Worm (Caenorhabditis elegans) whole organism, L1 larva: Measurements from ENCODE around the gene unc-105.

Source experiments
- F16B12.6 ChIP-seq: fragments of 150-350 bp; optimal IDR thresholded peaks from 2 replicates; lab custom pipeline; 2014; ENCODE audit warnings: missing biosample characterization, missing genetic modification characterization
- alr-1 ChIP-seq: fragments of 200-800 bp; sonication (Bioruptor generic); optimal IDR thresholded peaks from 2 replicates; lab custom pipeline; 2018; ENCODE audit warnings: borderline replicate concordance, mild to moderate bottlenecking, missing genetic modification characterization, missing compliant biosample characterization
- aly-2 ChIP-seq: fragments of 150-350 bp; optimal IDR thresholded peaks from 2 replicates; lab custom pipeline; 2014; ENCODE audit warnings: missing biosample characterization, missing genetic modification characterization
- ceh-82 ChIP-seq, 3 experiments: fragments of 150-350 bp in 1 of 3; sonication (generic microtip) in 2 of 3; optimal IDR thresholded peaks; 2 replicates each; lab custom pipeline; 2014 to 2017; ENCODE audit warnings: missing biosample characterization in 3 of 3, missing genetic modification characterization in 3 of 3
- elt-3 ChIP-seq, 6 experiments: fragments of 150-350 bp in 1 of 6; sonication (generic microtip); optimal IDR thresholded peaks; 2 replicates each; lab custom pipeline; 2017 to 2018; ENCODE audit warnings: missing biosample characterization in 6 of 6, missing genetic modification characterization in 6 of 6, inconsistent platforms in 1 of 6
- fkh-10 ChIP-seq: sonication (generic microtip); optimal IDR thresholded peaks from 2 replicates; lab custom pipeline; 2017; ENCODE audit warnings: missing biosample characterization, missing genetic modification reagents, missing genetic modification characterization
- fkh-8 ChIP-seq: sonication (generic microtip); optimal IDR thresholded peaks from 2 replicates; lab custom pipeline; 2016; ENCODE audit warnings: mild to moderate bottlenecking, missing genetic modification characterization, missing compliant biosample characterization
- fos-1 ChIP-seq: fragments of 150-350 bp; optimal IDR thresholded peaks from 2 replicates; lab custom pipeline; 2014; ENCODE audit warnings: missing biosample characterization, missing genetic modification characterization
- grh-1 ChIP-seq: fragments of 200-800 bp; sonication (Bioruptor generic); IDR thresholded peaks from 2 replicates; pipeline ENCODE4 v1.3.6; 2022; ENCODE audit warnings: missing genetic modification reagents, missing genetic modification characterization, missing compliant biosample characterization
- lin-14 ChIP-seq: fragments of 200-800 bp; sonication (Bioruptor generic); optimal IDR thresholded peaks from 2 replicates; lab custom pipeline; 2018; ENCODE audit warnings: mild to moderate bottlenecking, missing genetic modification characterization, moderate library complexity, missing compliant biosample characterization
- mep-1 ChIP-seq: fragments of 150-350 bp; optimal IDR thresholded peaks from 2 replicates; lab custom pipeline; 2014; ENCODE audit warnings: missing biosample characterization, missing genetic modification characterization
- nhr-76 ChIP-seq: sonication (generic microtip); optimal IDR thresholded peaks from 2 replicates; lab custom pipeline; 2017; ENCODE audit warnings: missing biosample characterization, missing genetic modification characterization
- nhr-85 ChIP-seq: sonication (generic microtip); peaks from one replicate; lab custom pipeline; 2016; ENCODE audit warnings: missing genetic modification characterization, inconsistent platforms, missing compliant biosample characterization
- unc-130 ChIP-seq: fragments of 150-350 bp; optimal IDR thresholded peaks from 2 replicates; lab custom pipeline; 2017; ENCODE audit warnings: missing biosample characterization, missing genetic modification characterization, inconsistent platforms
- zip-4 ChIP-seq: fragments of 200-800 bp; sonication (Bioruptor generic); optimal IDR thresholded peaks from 2 replicates; lab custom pipeline; 2018; ENCODE audit warnings: mild to moderate bottlenecking, missing genetic modification characterization, moderate library complexity, missing compliant biosample characterization
- ztf-4 ChIP-seq: fragments of 150-350 bp; optimal IDR thresholded peaks from 2 replicates; lab custom pipeline; 2014; ENCODE audit warnings: missing biosample characterization, missing genetic modification characterization

Gene unc-105

ce11 chrII:8162120-8162648 lies 45.9 kb downstream of the unc-105 start, which contains the start of the genes emb-27 and rrf-3 (continued):
- no peak for TF ChIP-seq elt-3 (tag; optimal IDR thresholded peaks at IDR 0.05; lab: Kevin White, UChicago)

- no peak for TF ChIP-seq ztf-4 (tag; lab: Kevin White, UChicago)
- no peak for TF ChIP-seq mep-1 (tag; lab: Kevin White, UChicago)
- no peak for TF ChIP-seq alr-1 (tag; lab: Kevin White, UChicago)
- no peak for TF ChIP-seq grh-1 (GFP tag; lab: Robert Waterston, UW)
- TF ChIP-seq fkh-10: no peak
- TF ChIP-seq unc-130: no peak
- TF ChIP-seq fkh-8 (tag; lab: Kevin White, UChicago): no peak
- no peak for TF ChIP-seq zip-4 (GFP tag; lab: Kevin White, UChicago)
- no peak for TF ChIP-seq F16B12.6 (tag; lab: Kevin White, UChicago)
- TF ChIP-seq fos-1 (tag; lab: Kevin White, UChicago): no peak
- no peak for TF ChIP-seq nhr-85 (tag; lab: Kevin White, UChicago)
Observed at ce11 chrII:8169283-8169682, 53.0 kb downstream of the unc-105 start, which contains the start of gene T05C12.15. Gene T05C12.15, plus strand, starts transcription at chrII:8169583.

- no peak for TF ChIP-seq aly-2 (tag; lab: Kevin White, UChicago)
- peak; percentile 17 for TF ChIP-seq lin-14 (GFP tag; lab: Kevin White, UChicago)
- TF ChIP-seq nhr-76 (tag; lab: Kevin White, UChicago): no peak
- no peak for TF ChIP-seq ceh-82 (tag; optimal IDR thresholded peaks at IDR 0.05; lab: Kevin White, UChicago)
Observed at ce11 chrII:8170374-8170773, 54.1 kb downstream of the unc-105 start, which contains the start of gene T05C12.11. Gene T05C12.11, minus strand, starts transcription at chrII:8170474.
